Fruit fly (Drosophila melanogaster): ENCODE measurements around the gene RhoGAP92B.

The RhoGAP92B gene

DNA sequence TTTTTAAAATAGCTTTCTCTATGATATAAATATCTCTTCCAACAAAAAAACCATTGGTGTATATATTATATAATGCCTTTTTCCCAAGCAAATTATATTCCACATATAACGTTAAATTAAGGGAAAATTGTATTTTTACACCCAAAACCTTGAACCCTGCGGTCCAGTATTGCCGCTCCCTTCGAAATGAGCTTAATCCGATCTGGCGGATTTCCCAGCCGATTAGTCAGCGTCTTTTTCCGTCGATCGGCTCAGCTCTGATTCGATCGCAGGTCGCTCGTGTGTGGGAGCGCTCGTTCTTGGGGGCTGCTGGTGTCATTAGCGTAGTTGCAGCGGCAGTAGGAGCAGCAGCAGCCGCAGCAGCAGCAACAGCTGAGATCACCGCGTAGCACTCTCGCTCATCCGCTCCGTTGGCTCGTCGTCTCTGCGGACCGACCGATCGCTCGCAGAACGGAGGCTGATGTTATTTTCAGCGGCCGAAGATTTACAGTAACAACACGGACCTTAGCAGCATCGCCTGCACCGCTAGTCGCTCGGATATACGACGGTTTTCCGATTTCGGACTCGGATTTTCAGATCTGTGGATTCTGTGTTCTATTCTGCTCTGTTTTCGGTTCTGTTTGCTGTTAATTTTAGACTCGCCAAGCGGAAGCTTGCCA lies 14.5 kb upstream of the RhoGAP92B start, which contains the start of gene CG4733 (continued):
- TF ChIP-seq Med (GFP tag) (peak; percentile 36), CG4404 (GFP tag; IDR thresholded peaks at IDR 0.05) (no peak)

DNA sequence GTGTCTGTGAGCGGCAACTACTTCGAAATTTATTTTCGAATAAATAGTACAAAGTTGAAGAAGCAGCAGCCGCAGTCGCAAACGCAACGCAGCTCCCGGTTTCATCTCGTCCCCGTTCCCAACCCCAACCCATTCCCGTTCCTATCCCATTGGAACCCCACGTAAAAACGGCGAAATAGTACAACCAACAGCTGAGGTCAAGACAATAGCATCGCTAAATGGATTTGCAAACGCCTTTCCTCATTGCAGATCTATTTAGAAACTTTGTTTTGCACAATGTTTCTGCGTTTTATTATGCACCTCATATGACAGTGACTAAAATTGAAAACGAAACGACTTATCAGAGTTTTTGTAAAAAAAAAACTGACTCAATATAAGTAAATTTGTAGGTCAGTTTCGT lies 13.6 kb upstream of the RhoGAP92B start:
- no peak for TF ChIP-seq MESR4 (GFP tag; optimal IDR thresholded peaks at IDR 0.05)
- TF ChIP-seq CG10979 (tag; optimal IDR thresholded peaks at IDR 0.05) = no peak
- no peak for TF ChIP-seq lilli (GFP tag; optimal IDR thresholded peaks at IDR 0.05)
- TF ChIP-seq ttk (GFP tag; IDR thresholded peaks at IDR 0.05) = 0 out of 2 replicates have a peak, but pooled peaks have one; percentile 8
- TF ChIP-seq CG11560 (tag; IDR thresholded peaks at IDR 0.05) = no peak
- TF ChIP-seq Taf1 (GFP tag; IDR thresholded peaks at IDR 0.05) = no peak
- TF ChIP-seq chinmo (GFP tag; IDR thresholded peaks at IDR 0.05; ENCODE audit: partially characterized antibody) = no peak
- TF ChIP-seq Sox102F (GFP tag; optimal IDR thresholded peaks at IDR 0.05) = peak; percentile 8
- no peak for TF ChIP-seq HLH54F (GFP tag; optimal IDR thresholded peaks at IDR 0.05)
- TF ChIP-seq CG30020 (tag; optimal IDR thresholded peaks at IDR 0.05) = no peak
- 0 out of 2 replicates have a peak, but pooled peaks have one; percentile 23 for TF ChIP-seq stc (GFP tag; IDR thresholded peaks at IDR 0.05)
- 0 out of 2 replicates have a peak, but pooled peaks have one; percentile 22 for TF ChIP-seq lmd (GFP tag; IDR thresholded peaks at IDR 0.05)
- TF ChIP-seq wor (GFP tag; IDR thresholded peaks at IDR 0.05) = 0 out of 2 replicates have a peak, but pooled peaks have one; percentile 10
- TF ChIP-seq ftz-f1 (GFP tag; optimal IDR thresholded peaks at IDR 0.05) = no peak
- TF ChIP-seq pho (GFP tag; optimal IDR thresholded peaks at IDR 0.05) = no peak
- TF ChIP-seq H2.0 (GFP tag; IDR thresholded peaks at IDR 0.05) = peak; percentile 18; the same call in 1 of the 2 replicates
- 0 out of 2 replicates have a peak, but pooled peaks have one; percentile 22 for TF ChIP-seq Nf-YA (GFP tag; IDR thresholded peaks at IDR 0.05)
- no peak for TF ChIP-seq CG6791 (GFP tag; IDR thresholded peaks at IDR 0.05; ENCODE audit: partially characterized antibody)
- no peak for TF ChIP-seq h (optimal IDR thresholded peaks at IDR 0.05)
- 0 out of 3 replicates have a peak, but pooled peaks have one; percentile 30 for TF ChIP-seq sr (GFP tag; IDR thresholded peaks at IDR 0.05)
- no peak for TF ChIP-seq Mrtf (GFP tag; IDR thresholded peaks at IDR 0.05)
- no peak for TF ChIP-seq Bgb (GFP tag; IDR thresholded peaks at IDR 0.05; ENCODE audit: partially characterized antibody)
- peak; percentile 23; the same call in 1 of the 2 replicates for TF ChIP-seq HLH3B (GFP tag; IDR thresholded peaks at IDR 0.05)
- no peak for TF ChIP-seq Jarid2 (GFP tag; optimal IDR thresholded peaks at IDR 0.05)
- no peak for TF ChIP-seq CG14965 (GFP tag; optimal IDR thresholded peaks at IDR 0.05; ENCODE audit: borderline replicate concordance)
- TF ChIP-seq psq (GFP tag; optimal IDR thresholded peaks at IDR 0.05) = no peak
- TF ChIP-seq Bdp1 (GFP tag; optimal IDR thresholded peaks at IDR 0.05) = no peak
- TF ChIP-seq nerfin-1 (tag; optimal IDR thresholded peaks at IDR 0.05) = no peak
- peak; percentile 23; the same call in 1 of the 2 replicates for TF ChIP-seq slbo (GFP tag; IDR thresholded peaks at IDR 0.05)
- TF ChIP-seq Hsf (GFP tag; optimal IDR thresholded peaks at IDR 0.05) = no peak
- peak; percentile 15; the same call in 1 of the 2 replicates for TF ChIP-seq sisA (GFP tag; IDR thresholded peaks at IDR 0.05)
- TF ChIP-seq sob (GFP tag; IDR thresholded peaks at IDR 0.05) = 0 out of 2 replicates have a peak, but pooled peaks have one; percentile 19
- TF ChIP-seq CG32532 (GFP tag; IDR thresholded peaks at IDR 0.05) = peak; percentile 10; the same call in 1 of the 2 replicates
- TF ChIP-seq Max (GFP tag; optimal IDR thresholded peaks at IDR 0.05) = no peak
- TF ChIP-seq CG12769 (tag; optimal IDR thresholded peaks at IDR 0.05) = peak; percentile 85
- TF ChIP-seq gsb-n (tag; optimal IDR thresholded peaks at IDR 0.05) = no peak
- no peak for TF ChIP-seq bowl (GFP tag; IDR thresholded peaks at IDR 0.05)
- no peak for TF ChIP-seq tll (GFP tag; optimal IDR thresholded peaks at IDR 0.05)
- TF ChIP-seq row (GFP tag; IDR thresholded peaks at IDR 0.05) = peak; percentile 29; the same call in 1 of the 3 replicates
- peak; percentile 71 for TF ChIP-seq pfk (GFP tag; optimal IDR thresholded peaks at IDR 0.05)
- peak; percentile 43; the same call in 1 of the 2 replicates for TF ChIP-seq vvl (GFP tag; IDR thresholded peaks at IDR 0.05)
- TF ChIP-seq CG5180 (GFP tag; optimal IDR thresholded peaks at IDR 0.05) = no peak
- TF ChIP-seq kah (GFP tag; optimal IDR thresholded peaks at IDR 0.05) = no peak
- no peak for TF ChIP-seq trh (GFP tag; optimal IDR thresholded peaks at IDR 0.05)
- no peak for TF ChIP-seq Dll (GFP tag; IDR thresholded peaks at IDR 0.05; ENCODE audit: partially characterized antibody)
- TF ChIP-seq CG17186 (GFP tag; optimal IDR thresholded peaks at IDR 0.05) = no peak

Data from whole organism, embryonic.